Fruit fly (Drosophila melanogaster) whole organism, pupa: Measurements from ENCODE around the gene CG3149.

Experiments used
- CG14655 ChIP-seq: fragments of 200-800 bp; sonication (Bioruptor generic); optimal IDR thresholded peaks from 3 replicates; lab custom pipeline; 2017; ENCODE audit warnings: mild to moderate bottlenecking, missing biosample characterization, missing genetic modification reagents, missing genetic modification characterization
- D1 ChIP-seq: fragments of 200-800 bp; sonication (Bioruptor generic); optimal IDR thresholded peaks from 2 replicates; lab custom pipeline; 2018; ENCODE audit warnings: missing biosample characterization, mild to moderate bottlenecking, missing genetic modification characterization, moderate library complexity
- rn ChIP-seq: fragments of 200-800 bp; sonication (Bioruptor generic); IDR thresholded peaks from 2 replicates; pipeline ENCODE4 v1.3.6; 2022; ENCODE audit warnings: missing biosample characterization, missing genetic modification characterization

dm6 chrX:5705899-5706312 lies 10.9 kb upstream of the CG3149 start:
- TF ChIP-seq rn (GFP tag; lab: Robert Waterston, UW) (peak; percentile 86), CG14655 (peak; percentile 85), D1 (tag; lab: Kevin White, UChicago) (no peak)
